Fruit fly (Drosophila melanogaster): ENCODE data around the gene Rsph9.

Rsph9 gene

DNA sequence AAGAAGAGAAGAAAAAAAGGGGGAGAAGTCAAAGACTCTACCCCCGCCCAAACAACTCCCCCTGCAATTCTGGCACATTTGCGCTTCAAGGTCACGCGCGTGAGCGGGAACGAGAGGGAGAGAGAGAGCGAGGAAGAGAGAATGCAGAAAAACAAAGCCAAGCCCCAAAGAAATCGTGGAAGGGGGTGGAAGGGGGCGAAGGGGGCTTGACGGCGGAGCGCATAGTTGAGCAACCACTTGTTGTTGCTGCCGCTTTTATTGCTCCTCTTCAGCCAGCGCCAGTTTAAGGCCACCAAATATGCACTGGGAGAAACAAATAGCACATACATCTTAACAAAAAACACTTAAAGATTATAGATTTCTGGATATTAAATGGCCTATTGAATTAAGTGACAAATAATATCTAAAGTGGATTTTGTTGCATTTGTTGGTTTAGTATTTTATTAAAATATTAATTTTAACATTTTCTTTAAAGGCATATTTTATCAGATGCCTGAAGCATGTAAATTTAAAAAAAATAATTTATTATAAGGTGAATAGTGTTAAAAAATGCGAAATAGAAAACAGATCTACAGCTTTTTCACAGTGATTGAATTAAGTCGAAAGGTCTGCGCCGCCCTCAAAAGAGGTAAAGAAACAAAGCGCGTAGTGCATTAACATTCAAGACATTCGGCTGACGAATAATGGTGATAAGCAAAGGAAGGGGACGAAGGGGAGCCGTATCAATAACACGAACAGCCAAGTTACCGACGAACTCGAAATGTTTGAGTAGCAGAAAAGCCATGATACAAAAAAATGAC, 17.6 kb upstream of the Rsph9 start (continued):
- no peak for TF ChIP-seq Lhr (GFP tag; optimal IDR thresholded peaks at IDR 0.05)
- TF ChIP-seq jigr1 (GFP tag; IDR thresholded peaks at IDR 0.05) = peak; percentile 93; the same call in 2 of the 3 replicates
- TF ChIP-seq CG14441 (GFP tag; IDR thresholded peaks at IDR 0.05) = peak; percentile 91
- peak; percentile 30 for TF ChIP-seq Mes4 (GFP tag; optimal IDR thresholded peaks at IDR 0.05)
- TF ChIP-seq CG43689 (GFP tag; IDR thresholded peaks at IDR 0.05) = peak; percentile 87
- TF ChIP-seq hb (GFP tag; IDR thresholded peaks at IDR 0.05; ENCODE audit: partially characterized antibody) = no peak
- TF ChIP-seq Abd-B (GFP tag; optimal IDR thresholded peaks at IDR 0.05) = peak; percentile 97
- peak; percentile 69 for TF ChIP-seq Bteb2 (GFP tag; optimal IDR thresholded peaks at IDR 0.05)
- TF ChIP-seq bigmax (GFP tag; optimal IDR thresholded peaks at IDR 0.05) = no peak
- TF ChIP-seq Tbp (GFP tag; optimal IDR thresholded peaks at IDR 0.05) = no peak
- peak; percentile 88 for TF ChIP-seq Chrac-16 (GFP tag; optimal IDR thresholded peaks at IDR 0.05)
- peak; percentile 61 for TF ChIP-seq CG10147 (GFP tag; optimal IDR thresholded peaks at IDR 0.05)
- peak; percentile 90; the same call in 2 of the 3 replicates for TF ChIP-seq Mrtf (GFP tag; IDR thresholded peaks at IDR 0.05)
- peak; percentile 96 for TF ChIP-seq stc (GFP tag; IDR thresholded peaks at IDR 0.05)
- peak; percentile 100 for TF ChIP-seq CG31441 (GFP tag; IDR thresholded peaks at IDR 0.05)
- peak; percentile 76; the same call in 2 of the 3 replicates for TF ChIP-seq CG2889 (GFP tag; IDR thresholded peaks at IDR 0.05)
- TF ChIP-seq CG12659 (GFP tag; optimal IDR thresholded peaks at IDR 0.05) = peak; percentile 93
- TF ChIP-seq CG34376 (GFP tag; optimal IDR thresholded peaks at IDR 0.05) = peak; percentile 62
- TF ChIP-seq nmo (GFP tag; optimal IDR thresholded peaks at IDR 0.05) = peak; percentile 84
- TF ChIP-seq CG2678 (tag; optimal IDR thresholded peaks at IDR 0.05) = peak; percentile 99
- no peak for TF ChIP-seq schlank (tag; optimal IDR thresholded peaks at IDR 0.05)
- no peak for TF ChIP-seq gro (GFP tag; optimal IDR thresholded peaks at IDR 0.05)
- TF ChIP-seq CG8478 (optimal IDR thresholded peaks at IDR 0.05) = no peak
- TF ChIP-seq Mad (GFP tag; optimal IDR thresholded peaks at IDR 0.05) = peak; percentile 49
- TF ChIP-seq pita (GFP tag; optimal IDR thresholded peaks at IDR 0.05) = no peak
- TF ChIP-seq Meics (GFP tag; optimal IDR thresholded peaks at IDR 0.05) = peak; percentile 96
- peak; percentile 99 for TF ChIP-seq Sox100B (GFP tag; optimal IDR thresholded peaks at IDR 0.05)
- peak; percentile 84 for TF ChIP-seq ewg (GFP tag; optimal IDR thresholded peaks at IDR 0.05)
- peak; percentile 60 to 68 for TF ChIP-seq Trl (optimal IDR thresholded peaks at IDR 0.05)
- TF ChIP-seq Trl (GFP tag; optimal IDR thresholded peaks at IDR 0.05) = no peak
- peak; percentile 72 for TF ChIP-seq Dip3 (GFP tag; optimal IDR thresholded peaks at IDR 0.05)
- TF ChIP-seq CG6175 (GFP tag; IDR thresholded peaks at IDR 0.05) = no peak; the same call in 2 of the 3 replicates
- peak; percentile 94 for TF ChIP-seq lbe (GFP tag; optimal IDR thresholded peaks at IDR 0.05)
- TF ChIP-seq unpg (GFP tag; optimal IDR thresholded peaks at IDR 0.05) = peak; percentile 98
- TF ChIP-seq CG8924 (tag; optimal IDR thresholded peaks at IDR 0.05) = peak; percentile 98
- TF ChIP-seq mam (GFP tag; optimal IDR thresholded peaks at IDR 0.05) = peak; percentile 56
- peak; percentile 97 for TF ChIP-seq Fer1 (GFP tag; optimal IDR thresholded peaks at IDR 0.05)
- peak; percentile 66; the same call in 1 of the 2 replicates for TF ChIP-seq bowl (GFP tag; IDR thresholded peaks at IDR 0.05)
- TF ChIP-seq CG12219 (GFP tag; optimal IDR thresholded peaks at IDR 0.05) = peak; percentile 89
- TF ChIP-seq CG13775 (GFP tag; optimal IDR thresholded peaks at IDR 0.05) = peak; percentile 92
- peak; percentile 95 for TF ChIP-seq lab (GFP tag; optimal IDR thresholded peaks at IDR 0.05)
- TF ChIP-seq CG16813 (GFP tag; IDR thresholded peaks at IDR 0.05; ENCODE audit: partially characterized antibody) = no peak
- no peak for TF ChIP-seq hkb (optimal IDR thresholded peaks at IDR 0.05)
- peak; percentile 82 for TF ChIP-seq hkb (GFP tag; IDR thresholded peaks at IDR 0.05)
- TF ChIP-seq sug (tag; optimal IDR thresholded peaks at IDR 0.05) = peak; percentile 82
- TF ChIP-seq CG10979 (tag; optimal IDR thresholded peaks at IDR 0.05) = peak; percentile 98
- peak; percentile 89 for TF ChIP-seq CG6254 (GFP tag; optimal IDR thresholded peaks at IDR 0.05)
- TF ChIP-seq pb (GFP tag; optimal IDR thresholded peaks at IDR 0.05) = peak; percentile 38
- peak; percentile 91 for TF ChIP-seq Nf-YC (tag; optimal IDR thresholded peaks at IDR 0.05)
- peak; percentile 13 for TF ChIP-seq HLH54F (GFP tag; optimal IDR thresholded peaks at IDR 0.05)
